Fruit fly (Drosophila melanogaster): ENCODE data around the gene CG17078.
A peak's percentile ranks its signal among the peaks of the same experiment; 100 is the strongest.

CG17078 gene

DNA sequence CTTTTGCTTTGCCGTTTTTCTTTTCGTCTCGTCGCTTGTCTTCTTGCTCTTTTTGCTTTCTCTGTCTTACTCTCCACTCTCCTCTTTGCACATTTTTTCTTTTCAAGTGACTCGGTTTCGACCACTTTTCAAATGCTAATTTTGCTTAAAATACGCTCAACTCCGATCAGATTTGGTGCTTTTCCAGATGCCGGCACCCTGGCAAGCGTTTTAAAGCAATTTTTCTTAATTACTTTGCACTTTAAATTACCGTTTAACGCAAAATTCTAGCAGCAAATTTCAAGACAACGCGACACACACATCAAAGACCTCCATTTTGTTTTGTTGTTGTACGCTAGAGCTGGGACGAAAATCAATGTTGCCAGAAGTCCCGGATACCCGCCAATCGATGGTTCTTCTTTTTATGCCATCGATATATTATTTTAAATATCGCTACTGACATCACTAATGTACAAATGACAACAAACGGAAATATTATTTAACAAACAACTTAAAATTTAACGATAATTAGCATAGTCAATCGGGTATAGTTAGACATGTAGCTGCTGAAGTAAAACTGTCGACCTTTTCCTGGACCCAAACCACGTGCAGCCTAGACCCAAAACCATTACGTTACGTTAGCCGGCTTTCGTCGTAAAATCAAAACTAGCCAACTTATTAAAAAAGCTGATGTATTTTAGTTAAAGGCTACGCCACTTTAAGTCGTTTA, 27.4 kb downstream of the CG17078 start, which contains the start of gene kis (continued):
- TF ChIP-seq mam (GFP tag; optimal IDR thresholded peaks at IDR 0.05) (peak; percentile 56), CG18619 (GFP tag; optimal IDR thresholded peaks at IDR 0.05) (no peak), CG8944 (GFP tag; optimal IDR thresholded peaks at IDR 0.05) (peak; percentile 6), CG6854 (GFP tag; optimal IDR thresholded peaks at IDR 0.05) (no peak), Gsc (GFP tag; IDR thresholded peaks at IDR 0.05) (no peak), CG14050 (GFP tag; IDR thresholded peaks at IDR 0.05) (no peak), CG14014 (GFP tag; IDR thresholded peaks at IDR 0.05) (no peak), E2f2 (GFP tag; IDR thresholded peaks at IDR 0.05) (peak; percentile 51), CG6254 (GFP tag; optimal IDR thresholded peaks at IDR 0.05) (no peak), pum (GFP tag; optimal IDR thresholded peaks at IDR 0.05) (no peak), CG10979 (tag; optimal IDR thresholded peaks at IDR 0.05) (peak; percentile 1), Nf-YB (GFP tag; optimal IDR thresholded peaks at IDR 0.05) (peak; percentile 28), HmgD (GFP tag; optimal IDR thresholded peaks at IDR 0.05) (peak; percentile 70), dan (GFP tag; IDR thresholded peaks at IDR 0.05) (no peak), sim (GFP tag; IDR thresholded peaks at IDR 0.05) (no peak), Hmr (GFP tag; optimal IDR thresholded peaks at IDR 0.05) (peak; percentile 66), lola (GFP tag; optimal IDR thresholded peaks at IDR 0.05) (no peak), phol (tag; optimal IDR thresholded peaks at IDR 0.05) (peak; percentile 99), so (GFP tag; IDR thresholded peaks at IDR 0.05) (peak; percentile 41; the same call in 1 of the 3 replicates), CG2889 (GFP tag; IDR thresholded peaks at IDR 0.05) (no peak), CG7928 (GFP tag; optimal IDR thresholded peaks at IDR 0.05) (no peak), NC2β (GFP tag; optimal IDR thresholded peaks at IDR 0.05) (peak; percentile 34), fu2 (GFP tag; optimal IDR thresholded peaks at IDR 0.05) (peak; percentile 20), kni (GFP tag; optimal IDR thresholded peaks at IDR 0.05) (peak; percentile 27), CG34224 (GFP tag; IDR thresholded peaks at IDR 0.05; ENCODE audit: partially characterized antibody) (peak; percentile 96), Fer2 (tag; optimal IDR thresholded peaks at IDR 0.05) (no peak), Atf6 (GFP tag; IDR thresholded peaks at IDR 0.05) (no peak), CG11504 (tag; optimal IDR thresholded peaks at IDR 0.05) (peak; percentile 66), Max (GFP tag; optimal IDR thresholded peaks at IDR 0.05) (peak; percentile 65), Doc3 (GFP tag; IDR thresholded peaks at IDR 0.05; ENCODE audit: partially characterized antibody) (peak; percentile 95), Sry-β (GFP tag; optimal IDR thresholded peaks at IDR 0.05) (peak; percentile 43), cato (GFP tag; optimal IDR thresholded peaks at IDR 0.05; ENCODE audit: borderline replicate concordance) (no peak), CG18599 (GFP tag; optimal IDR thresholded peaks at IDR 0.05) (peak; percentile 42), CG9797 (GFP tag; optimal IDR thresholded peaks at IDR 0.05) (peak; percentile 69), H15 (GFP tag; IDR thresholded peaks at IDR 0.05) (0 out of 3 replicates have a peak, but pooled peaks have one; percentile 14), lov (optimal IDR thresholded peaks at IDR 0.05) (no peak), lov (GFP tag; IDR thresholded peaks at IDR 0.05) (0 out of 3 replicates have a peak, but pooled peaks have one; percentile 48), Camta (GFP tag; optimal IDR thresholded peaks at IDR 0.05) (peak; percentile 48), h (optimal IDR thresholded peaks at IDR 0.05) (no peak), eve (GFP tag; optimal IDR thresholded peaks at IDR 0.05) (no peak), hth (optimal IDR thresholded peaks at IDR 0.05) (no peak), CG9727 (GFP tag; optimal IDR thresholded peaks at IDR 0.05) (peak; percentile 41), CG3995 (GFP tag; optimal IDR thresholded peaks at IDR 0.05) (peak; percentile 75), CG5245 (GFP tag; optimal IDR thresholded peaks at IDR 0.05) (no peak), CG7357 (GFP tag; IDR thresholded peaks at IDR 0.05) (no peak), CG6813 (GFP tag; optimal IDR thresholded peaks at IDR 0.05) (no peak), trem (tag; optimal IDR thresholded peaks at IDR 0.05) (peak; percentile 76), Mrtf (GFP tag; IDR thresholded peaks at IDR 0.05) (no peak), Dbx (GFP tag; IDR thresholded peaks at IDR 0.05) (peak; percentile 73; the same call in 2 of the 3 replicates), zen2 (GFP tag; IDR thresholded peaks at IDR 0.05; ENCODE audit: partially characterized antibody) (peak; percentile 94)
